Fruit fly (Drosophila melanogaster): ENCODE results near the gene CheB93a.
A peak's percentile ranks its signal among the peaks of the same experiment; 100 is the strongest.

Gene CheB93a

DNA sequence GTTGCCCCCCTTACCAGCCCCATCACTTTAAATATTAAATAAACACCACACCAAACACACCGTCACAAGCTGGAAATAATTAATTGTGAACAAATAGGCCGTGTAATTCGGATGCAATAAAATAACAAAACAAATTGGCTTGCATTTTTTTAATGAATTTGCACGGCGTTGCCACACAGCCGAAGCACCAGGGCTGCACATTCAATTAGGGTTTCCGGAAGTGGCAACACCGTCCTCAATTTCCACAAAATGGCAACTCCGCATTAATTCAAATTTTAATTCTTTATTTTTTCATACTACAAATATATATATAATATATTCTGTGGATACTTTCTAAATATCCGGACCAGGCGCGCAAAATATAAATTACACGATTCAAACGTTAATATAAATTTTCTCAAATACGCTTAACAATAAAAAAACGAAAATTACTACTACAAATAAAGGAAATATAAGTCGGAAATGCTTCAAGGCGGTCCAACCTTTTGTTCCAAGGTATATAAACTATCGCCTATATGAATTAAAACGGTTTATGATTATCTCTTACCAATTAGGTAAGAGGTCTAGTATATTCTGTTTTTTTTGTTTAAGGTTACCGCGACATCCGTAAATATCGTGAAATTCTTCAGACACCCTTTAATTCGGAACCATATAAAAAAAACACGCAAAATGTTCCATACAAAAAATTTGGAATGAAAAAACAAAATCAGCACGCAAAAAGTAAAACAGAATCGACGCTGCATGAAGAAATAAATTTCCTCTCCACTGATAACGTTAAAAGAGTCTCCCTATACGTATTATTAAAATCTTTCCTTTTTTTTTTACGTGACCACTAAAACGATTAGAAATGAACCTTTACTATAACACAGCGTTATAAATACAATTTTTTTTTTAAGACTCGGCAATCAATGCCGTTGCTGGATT is 33.6 kb upstream of the CheB93a start (continued):
- peak; percentile 15; the same call in 1 of the 2 replicates for TF ChIP-seq CG10366 (GFP tag; IDR thresholded peaks at IDR 0.05)
- peak; percentile 58 for TF ChIP-seq corto (GFP tag; optimal IDR thresholded peaks at IDR 0.05)
- TF ChIP-seq zen2 (GFP tag; IDR thresholded peaks at IDR 0.05; ENCODE audit: partially characterized antibody) = no peak
- no peak for TF ChIP-seq CG4820 (GFP tag; optimal IDR thresholded peaks at IDR 0.05)
- TF ChIP-seq CG18476 (GFP tag; optimal IDR thresholded peaks at IDR 0.05) = no peak
- TF ChIP-seq eve (GFP tag; optimal IDR thresholded peaks at IDR 0.05) = no peak
- TF ChIP-seq CG10267 (tag; optimal IDR thresholded peaks at IDR 0.05) = peak; percentile 48
- peak; percentile 48 for TF ChIP-seq CG1233 (GFP tag; optimal IDR thresholded peaks at IDR 0.05)
- TF ChIP-seq CG18262 (tag; optimal IDR thresholded peaks at IDR 0.05) = peak; percentile 27
- TF ChIP-seq Lhr (GFP tag; optimal IDR thresholded peaks at IDR 0.05) = peak; percentile 37
- TF ChIP-seq prd (optimal IDR thresholded peaks at IDR 0.05) = no peak
- no peak for TF ChIP-seq prd (GFP tag; IDR thresholded peaks at IDR 0.05)
- TF ChIP-seq cwo (GFP tag; optimal IDR thresholded peaks at IDR 0.05) = no peak
- no peak for TF ChIP-seq ap (GFP tag; IDR thresholded peaks at IDR 0.05)
- no peak for TF ChIP-seq CG6654 (GFP tag; optimal IDR thresholded peaks at IDR 0.05)
- peak; percentile 83 for TF ChIP-seq CG4617 (GFP tag; optimal IDR thresholded peaks at IDR 0.05; ENCODE audit: borderline replicate concordance)
- no peak for TF ChIP-seq CG33557 (GFP tag; optimal IDR thresholded peaks at IDR 0.05)
- no peak for TF ChIP-seq esg (GFP tag; conservative IDR thresholded peaks at IDR 0.05)
- no peak for TF ChIP-seq grn (GFP tag; optimal IDR thresholded peaks at IDR 0.05)
- peak; percentile 36 for TF ChIP-seq CG13775 (GFP tag; optimal IDR thresholded peaks at IDR 0.05)
- no peak for TF ChIP-seq exex (tag; optimal IDR thresholded peaks at IDR 0.05)
- no peak for TF ChIP-seq crc (GFP tag; optimal IDR thresholded peaks at IDR 0.05)
- peak; percentile 55; the same call in 2 of the 3 replicates for TF ChIP-seq knrl (GFP tag; IDR thresholded peaks at IDR 0.05; ENCODE audit: partially characterized antibody)
- TF ChIP-seq amos (GFP tag; IDR thresholded peaks at IDR 0.05; ENCODE audit: partially characterized antibody) = peak; percentile 45
- TF ChIP-seq Optix (GFP tag; IDR thresholded peaks at IDR 0.05) = no peak
- TF ChIP-seq stc (GFP tag; IDR thresholded peaks at IDR 0.05) = no peak
- no peak for TF ChIP-seq crol (GFP tag; IDR thresholded peaks at IDR 0.05)
- no peak for TF ChIP-seq CG2202 (tag; optimal IDR thresholded peaks at IDR 0.05)
- TF ChIP-seq Gsc (GFP tag; IDR thresholded peaks at IDR 0.05) = no peak
- TF ChIP-seq Fer2 (tag; optimal IDR thresholded peaks at IDR 0.05) = peak; percentile 40
- TF ChIP-seq CG13424 (tag; optimal IDR thresholded peaks at IDR 0.05) = no peak
- no peak for TF ChIP-seq CG6854 (GFP tag; optimal IDR thresholded peaks at IDR 0.05)
- TF ChIP-seq lmd (GFP tag; IDR thresholded peaks at IDR 0.05) = peak; percentile 11; the same call in 1 of the 2 replicates
- peak; percentile 60 for TF ChIP-seq CG9817 (tag; optimal IDR thresholded peaks at IDR 0.05)
- no peak for TF ChIP-seq CG4854 (GFP tag; optimal IDR thresholded peaks at IDR 0.05)
- peak; percentile 73 for TF ChIP-seq CG13296 (GFP tag; optimal IDR thresholded peaks at IDR 0.05)
- TF ChIP-seq Dbx (GFP tag; IDR thresholded peaks at IDR 0.05) = peak; percentile 55; the same call in 1 of the 3 replicates
- peak; percentile 59 for TF ChIP-seq Abd-B (GFP tag; optimal IDR thresholded peaks at IDR 0.05)
- TF ChIP-seq Rx (GFP tag; IDR thresholded peaks at IDR 0.05) = no peak; the same call in 1 of the 2 replicates
- TF ChIP-seq CG12391 (tag; optimal IDR thresholded peaks at IDR 0.05) = peak; percentile 48
- TF ChIP-seq Sry-β (GFP tag; optimal IDR thresholded peaks at IDR 0.05) = no peak
- TF ChIP-seq CG32767 (GFP tag; IDR thresholded peaks at IDR 0.05) = no peak
- TF ChIP-seq CG12659 (GFP tag; optimal IDR thresholded peaks at IDR 0.05) = peak; percentile 73
- no peak for TF ChIP-seq hbn (GFP tag; IDR thresholded peaks at IDR 0.05; ENCODE audit: partially characterized antibody)
- TF ChIP-seq h (optimal IDR thresholded peaks at IDR 0.05) = no peak
- TF ChIP-seq Oaz (GFP tag; IDR thresholded peaks at IDR 0.05) = no peak
- TF ChIP-seq CG11085 (GFP tag; IDR thresholded peaks at IDR 0.05) = 0 out of 2 replicates have a peak, but pooled peaks have one; percentile 17
- TF ChIP-seq wor (GFP tag; IDR thresholded peaks at IDR 0.05) = no peak
